Fruit fly (Drosophila melanogaster): ENCODE data around the gene fz4.

fz4 gene

dm6 chrX:7095912-7096494 lies 14.1 kb downstream of the fz4 start:
- TF ChIP-seq CG33017 (tag; optimal IDR thresholded peaks at IDR 0.05) (no peak), pad (GFP tag; optimal IDR thresholded peaks at IDR 0.05) (no peak), bab1 (GFP tag; optimal IDR thresholded peaks at IDR 0.05) (no peak), ovo (GFP tag; optimal IDR thresholded peaks at IDR 0.05) (no peak)

DNA sequence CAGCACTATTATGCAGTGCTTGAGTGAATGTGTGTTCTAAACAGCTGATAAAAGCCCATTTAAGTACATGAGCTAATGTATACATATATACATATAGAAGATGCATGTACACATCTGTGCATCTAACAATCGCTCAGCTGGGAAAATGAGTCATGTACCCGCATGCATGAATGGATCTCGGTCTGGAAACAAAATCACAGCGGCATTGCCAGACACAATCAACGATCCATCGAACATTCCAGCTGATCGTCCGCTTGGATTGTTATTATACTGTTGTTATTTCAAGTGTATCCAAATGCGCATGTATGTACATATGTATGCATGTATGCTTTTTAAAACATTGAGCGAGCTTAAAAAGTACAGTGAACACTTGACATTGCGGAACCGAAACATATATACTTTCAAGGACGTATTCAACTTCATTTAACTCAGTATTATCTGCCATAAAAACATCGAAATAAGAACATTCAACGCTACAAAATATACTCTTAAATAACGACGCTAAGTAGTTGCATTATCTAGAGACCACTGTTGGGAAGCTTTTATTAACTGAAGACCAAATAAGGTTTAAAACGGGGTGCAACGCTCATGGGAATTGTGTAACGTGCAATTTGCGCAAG lies 14.7 kb downstream of the fz4 start:
- peak; percentile 75 for TF ChIP-seq toe (GFP tag; optimal IDR thresholded peaks at IDR 0.05)
- TF ChIP-seq Mnt (GFP tag; optimal IDR thresholded peaks at IDR 0.05): peak; percentile 52
- TF ChIP-seq CG14711 (tag; optimal IDR thresholded peaks at IDR 0.05): peak; percentile 87
- TF ChIP-seq tj (GFP tag; optimal IDR thresholded peaks at IDR 0.05): peak; percentile 63
- TF ChIP-seq CG33017 (tag; optimal IDR thresholded peaks at IDR 0.05): peak; percentile 93
- TF ChIP-seq cic (GFP tag; optimal IDR thresholded peaks at IDR 0.05): peak; percentile 64
- peak; percentile 80 for TF ChIP-seq Crg-1 (GFP tag; optimal IDR thresholded peaks at IDR 0.05)
- peak; percentile 79 for TF ChIP-seq pad (GFP tag; optimal IDR thresholded peaks at IDR 0.05)
- peak; percentile 98 for TF ChIP-seq bab1 (GFP tag; optimal IDR thresholded peaks at IDR 0.05)
- peak; percentile 83 for TF ChIP-seq CG5204 (GFP tag; optimal IDR thresholded peaks at IDR 0.05)
- TF ChIP-seq CG7045 (GFP tag; optimal IDR thresholded peaks at IDR 0.05): peak; percentile 83
- peak; percentile 85 for TF ChIP-seq CG12768 (GFP tag; optimal IDR thresholded peaks at IDR 0.05)
- TF ChIP-seq kay (GFP tag; ENCODE audit: borderline replicate concordance): peak; percentile 92
- peak; percentile 90 for TF ChIP-seq CG7101 (tag; optimal IDR thresholded peaks at IDR 0.05)
- TF ChIP-seq ovo (GFP tag; optimal IDR thresholded peaks at IDR 0.05): peak; percentile 42
- no peak for TF ChIP-seq Hr96 (GFP tag; optimal IDR thresholded peaks at IDR 0.05)
- no peak for TF ChIP-seq cnc (optimal IDR thresholded peaks at IDR 0.05)
- TF ChIP-seq CG11617 (GFP tag; optimal IDR thresholded peaks at IDR 0.05): peak; percentile 70
- peak; percentile 93 for TF ChIP-seq CG1620 (GFP tag; optimal IDR thresholded peaks at IDR 0.05)
- TF ChIP-seq Clk (GFP tag; optimal IDR thresholded peaks at IDR 0.05): peak; percentile 42

DNA sequence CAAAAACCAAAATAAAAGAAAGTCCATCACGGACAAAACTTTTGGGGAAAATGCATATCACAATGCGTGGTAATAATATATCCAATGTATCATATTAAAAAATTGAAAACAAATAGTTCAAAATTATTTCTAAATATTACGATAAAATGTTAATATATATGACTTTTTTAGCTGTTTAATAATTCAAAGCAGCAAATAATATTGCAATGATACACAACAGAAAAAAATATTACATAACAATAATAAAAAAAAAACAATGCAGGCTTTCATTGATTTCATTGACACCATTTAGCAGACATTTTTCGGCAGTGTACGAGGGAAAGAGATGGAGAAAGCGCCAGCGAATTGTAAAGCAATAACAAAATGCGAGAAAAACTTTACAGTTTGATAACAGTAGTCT lies 15.3 kb downstream of the fz4 start:
- TF ChIP-seq CG7101 (tag; optimal IDR thresholded peaks at IDR 0.05) (no peak), Clk (GFP tag; optimal IDR thresholded peaks at IDR 0.05) (no peak), CG33017 (tag; optimal IDR thresholded peaks at IDR 0.05) (no peak), bab1 (GFP tag; optimal IDR thresholded peaks at IDR 0.05) (no peak), Crg-1 (GFP tag; optimal IDR thresholded peaks at IDR 0.05) (no peak), CG11617 (GFP tag; optimal IDR thresholded peaks at IDR 0.05) (no peak), CG7045 (GFP tag; optimal IDR thresholded peaks at IDR 0.05) (no peak), ovo (GFP tag; optimal IDR thresholded peaks at IDR 0.05) (no peak), CG5204 (GFP tag; optimal IDR thresholded peaks at IDR 0.05) (no peak), cic (GFP tag; optimal IDR thresholded peaks at IDR 0.05) (no peak), toe (GFP tag; optimal IDR thresholded peaks at IDR 0.05) (no peak), tj (GFP tag; optimal IDR thresholded peaks at IDR 0.05) (no peak), Hr96 (GFP tag; optimal IDR thresholded peaks at IDR 0.05) (no peak), CG14711 (tag; optimal IDR thresholded peaks at IDR 0.05) (no peak), pad (GFP tag; optimal IDR thresholded peaks at IDR 0.05) (no peak), Mnt (GFP tag; optimal IDR thresholded peaks at IDR 0.05) (no peak), kay (GFP tag; ENCODE audit: borderline replicate concordance) (no peak), cnc (optimal IDR thresholded peaks at IDR 0.05) (no peak), CG12768 (GFP tag; optimal IDR thresholded peaks at IDR 0.05) (no peak), CG1620 (GFP tag; optimal IDR thresholded peaks at IDR 0.05) (no peak)

DNA sequence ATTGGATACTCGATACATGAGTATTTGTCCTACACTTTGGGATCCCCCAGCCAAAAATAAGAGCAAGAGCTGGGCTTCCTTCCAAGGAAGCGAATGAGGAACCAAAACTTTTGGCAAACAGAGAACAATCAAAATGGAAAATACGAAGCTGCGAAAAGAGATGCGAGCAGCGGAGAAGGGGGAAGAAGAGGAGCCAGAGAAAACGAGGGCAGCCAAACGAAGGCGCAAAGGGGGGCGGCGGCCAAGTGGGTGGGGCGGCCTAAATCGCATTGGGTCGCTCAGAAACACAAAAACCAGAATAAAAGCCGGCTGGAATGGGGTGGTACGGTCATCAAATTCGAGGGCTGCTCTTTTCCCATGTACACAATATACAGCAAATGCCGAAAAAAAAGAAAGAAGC lies 16.0 kb downstream of the fz4 start:
- TF ChIP-seq Mnt (GFP tag; optimal IDR thresholded peaks at IDR 0.05) (no peak), kay (GFP tag; ENCODE audit: borderline replicate concordance) (no peak), tj (GFP tag; optimal IDR thresholded peaks at IDR 0.05) (no peak)

DNA sequence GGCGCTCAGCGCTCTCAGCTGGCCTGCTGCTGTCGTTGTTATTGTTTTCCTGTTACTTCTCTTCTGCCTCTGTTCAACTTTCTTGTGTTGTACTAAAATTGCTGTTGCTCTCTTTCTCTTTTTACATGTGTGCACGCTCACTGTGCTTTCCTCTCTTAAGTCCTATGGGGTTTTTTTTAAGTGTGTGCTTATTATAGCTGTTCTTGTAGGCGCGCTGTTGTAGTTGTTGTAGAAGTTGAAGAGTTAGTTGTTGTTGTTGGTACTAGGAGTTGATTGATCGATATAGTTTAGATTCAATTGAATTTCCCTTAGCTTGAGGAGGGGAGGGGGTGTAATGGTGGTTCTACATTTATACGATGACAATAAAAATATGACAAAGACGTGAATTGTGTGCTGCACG lies 18.2 kb downstream of the fz4 start:
- TF ChIP-seq CG12768 (GFP tag; optimal IDR thresholded peaks at IDR 0.05): no peak
- no peak for TF ChIP-seq cnc (optimal IDR thresholded peaks at IDR 0.05)

- TF ChIP-seq CG5204 (GFP tag; optimal IDR thresholded peaks at IDR 0.05) (peak; percentile 22), pad (GFP tag; optimal IDR thresholded peaks at IDR 0.05) (no peak), CG14711 (tag; optimal IDR thresholded peaks at IDR 0.05) (peak; percentile 57), CG33017 (tag; optimal IDR thresholded peaks at IDR 0.05) (peak; percentile 45), Crg-1 (GFP tag; optimal IDR thresholded peaks at IDR 0.05) (no peak), Hr96 (GFP tag; optimal IDR thresholded peaks at IDR 0.05) (no peak), bab1 (GFP tag; optimal IDR thresholded peaks at IDR 0.05) (peak; percentile 32), CG11617 (GFP tag; optimal IDR thresholded peaks at IDR 0.05) (no peak)
Observed at dm6 chrX:7086539-7086938, 23.6 kb downstream of the fz4 start.

- TF ChIP-seq toe (GFP tag; optimal IDR thresholded peaks at IDR 0.05) (no peak), Mnt (GFP tag; optimal IDR thresholded peaks at IDR 0.05) (no peak), kay (GFP tag; ENCODE audit: borderline replicate concordance) (no peak), CG1620 (GFP tag; optimal IDR thresholded peaks at IDR 0.05) (no peak), CG5204 (GFP tag; optimal IDR thresholded peaks at IDR 0.05) (no peak), Hr96 (GFP tag; optimal IDR thresholded peaks at IDR 0.05) (no peak), CG11617 (GFP tag; optimal IDR thresholded peaks at IDR 0.05) (no peak), CG7045 (GFP tag; optimal IDR thresholded peaks at IDR 0.05) (no peak), Clk (GFP tag; optimal IDR thresholded peaks at IDR 0.05) (no peak), CG12768 (GFP tag; optimal IDR thresholded peaks at IDR 0.05) (no peak), cnc (optimal IDR thresholded peaks at IDR 0.05) (no peak), tj (GFP tag; optimal IDR thresholded peaks at IDR 0.05) (no peak)
Observed at dm6 chrX:7082407-7082806, 27.7 kb downstream of the fz4 start.
